Worm (Caenorhabditis elegans) whole organism, L4/young adult: ENCODE data around the gene R09E10.13.

Experiments used
- W03F9.2 ChIP-seq: fragments of 150-350 bp; optimal IDR thresholded peaks from 2 replicates; lab custom pipeline; 2014; ENCODE audit warnings: missing biosample characterization, missing genetic modification characterization
- dao-5 ChIP-seq: sonication (generic microtip); optimal IDR thresholded peaks from 2 replicates; lab custom pipeline; 2016; ENCODE audit warnings: missing genotype, missing genetic modification characterization, moderate library complexity, missing compliant biosample characterization
- him-1 ChIP-seq: sonication (generic microtip); optimal IDR thresholded peaks from 2 replicates; lab custom pipeline; 2016; ENCODE audit warnings: missing genotype, missing genetic modification reagents, missing genetic modification characterization, missing compliant biosample characterization

DNA sequence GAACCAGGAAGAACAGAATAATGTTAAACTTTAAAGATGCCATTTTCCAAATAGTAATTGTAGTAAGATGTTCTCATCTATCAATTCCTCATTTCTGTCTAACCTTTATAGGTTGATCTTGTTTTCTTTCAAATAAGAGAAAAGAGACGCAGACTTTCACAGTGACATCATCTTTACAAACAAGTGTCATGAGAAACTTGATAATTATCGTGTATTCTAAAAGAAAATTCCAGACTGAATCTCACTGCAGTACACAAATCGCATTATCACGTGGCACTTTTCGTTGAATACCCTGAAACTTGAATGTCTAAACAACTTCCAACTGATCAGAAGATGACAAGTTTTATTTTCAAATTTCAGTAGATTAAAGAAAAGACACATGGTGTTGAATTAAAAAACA is at the start of gene R09E10.13:
- TF ChIP-seq dao-5 (tag; lab: Kevin White, UChicago) (no peak), him-1 (tag; lab: Kevin White, UChicago) (no peak), W03F9.2 (tag; lab: Kevin White, UChicago) (no peak)
